Fruit fly (Drosophila melanogaster) whole organism, prepupa: ENCODE measurements around the gene mas.

Experiments
- CG16779 ChIP-seq: fragments of 200-800 bp; sonication (Bioruptor generic); optimal IDR thresholded peaks from 3 replicates; lab custom pipeline; 2017; ENCODE audit warnings: missing biosample characterization, mild to moderate bottlenecking, missing genetic modification characterization
- CG32006 ChIP-seq: fragments of 200-800 bp; sonication (Bioruptor generic); optimal IDR thresholded peaks from 3 replicates; lab custom pipeline; 2017; ENCODE audit warnings: missing biosample characterization, mild to moderate bottlenecking, missing genetic modification characterization
- Gug ChIP-seq: fragments of 200-800 bp; sonication (Bioruptor generic); IDR thresholded peaks from 2 replicates; pipeline ENCODE4 v1.3.6; 2022; ENCODE audit warnings: missing biosample characterization, missing genetic modification characterization
- Hr39 ChIP-seq: fragments of 200-800 bp; sonication (Bioruptor generic); optimal IDR thresholded peaks from 2 replicates; lab custom pipeline; 2016; ENCODE audit warnings: missing biosample characterization, missing genetic modification characterization
- OdsH ChIP-seq: fragments of 200-800 bp; sonication (Bioruptor generic); optimal IDR thresholded peaks from 3 replicates; lab custom pipeline; 2016; ENCODE audit warnings: missing biosample characterization, missing genetic modification characterization
- Sox14 ChIP-seq: fragments of 200-800 bp; sonication (Bioruptor generic); optimal IDR thresholded peaks from 3 replicates; lab custom pipeline; 2016; ENCODE audit warnings: missing biosample characterization, missing genetic modification characterization
- Sox15 ChIP-seq: fragments of 200-800 bp; sonication (Bioruptor generic); optimal IDR thresholded peaks from 3 replicates; lab custom pipeline; 2016; ENCODE audit warnings: missing biosample characterization, missing genetic modification characterization
- achi ChIP-seq: fragments of 200-800 bp; sonication (Bioruptor generic); optimal IDR thresholded peaks from 3 replicates; lab custom pipeline; 2016; ENCODE audit warnings: missing biosample characterization, missing genetic modification characterization
- fd59A ChIP-seq: fragments of 200-800 bp; sonication (Bioruptor generic); optimal IDR thresholded peaks from 2 replicates; lab custom pipeline; 2017; ENCODE audit warnings: missing biosample characterization, mild to moderate bottlenecking, missing genetic modification characterization, missing genetic modification reagents
- ss ChIP-seq, 2 experiments: fragments of 200-800 bp; sonication (Bioruptor generic); optimal IDR thresholded peaks; 2 replicates in 1 of 2; 3 replicates in 1 of 2; lab custom pipeline; 2017 to 2018; ENCODE audit warnings: mild to moderate bottlenecking in 2 of 2, missing biosample characterization in 2 of 2, missing genetic modification characterization in 2 of 2, moderate library complexity in 1 of 2

dm6 chr3L:4177981-4178562, 10.8 kb upstream of the mas start, which contains the start of gene Teh4:
- TF ChIP-seq achi (no peak), CG32006 (GFP tag; lab: Kevin White, UChicago) (no peak), fd59A (GFP tag; lab: Kevin White, UChicago) (peak; percentile 24), CG16779 (tag; lab: Kevin White, UChicago) (no peak), Sox15 (no peak), ss (GFP tag; optimal IDR thresholded peaks at IDR 0.05; lab: Kevin White, UChicago) (peak in 1 of 2 experiments; percentile 72), Hr39 (GFP tag; lab: Kevin White, UChicago) (no peak), OdsH (GFP tag; lab: Kevin White, UChicago) (no peak), Sox14 (GFP tag; lab: Kevin White, UChicago) (no peak), Gug (GFP tag; lab: Robert Waterston, UW) (no peak)
